Worm (Caenorhabditis elegans) whole organism, young adult: Measurements from ENCODE around the gene lst-6.

Experiments used
- B0035.1 ChIP-seq: sonication (generic microtip); optimal IDR thresholded peaks from 2 replicates; lab custom pipeline; 2016; ENCODE audit warnings: missing genetic modification characterization, mild to moderate bottlenecking, missing compliant biosample characterization, missing genotype, missing genetic modification reagents
- F22D6.2 ChIP-seq: sonication (generic microtip); optimal IDR thresholded peaks from 2 replicates; lab custom pipeline; 2016; ENCODE audit warnings: mild to moderate bottlenecking, missing genetic modification characterization, missing compliant biosample characterization
- F33H1.4 ChIP-seq: fragments of 200-800 bp; sonication (Bioruptor generic); IDR thresholded peaks from 2 replicates; pipeline ENCODE4 v1.3.6; 2022; ENCODE audit warnings: missing genetic modification reagents, missing genetic modification characterization, missing compliant biosample characterization
- F37B4.10 ChIP-seq: fragments of 200-800 bp; sonication (Bioruptor generic); IDR thresholded peaks from 2 replicates; pipeline ENCODE4 v1.3.6; 2022; ENCODE audit warnings: missing genetic modification characterization, missing compliant biosample characterization
- F49E8.2 ChIP-seq: sonication (generic microtip); optimal IDR thresholded peaks from 3 replicates; lab custom pipeline; 2017; ENCODE audit warnings: missing genetic modification characterization, mild to moderate bottlenecking, missing compliant biosample characterization, antibody characterized with exemption, moderate library complexity; ENCODE audit not compliant: insufficient read depth
- F57A8.1 ChIP-seq: fragments of 200-800 bp; sonication (Bioruptor generic); optimal IDR thresholded peaks from 2 replicates; lab custom pipeline; 2018; ENCODE audit warnings: mild to moderate bottlenecking, missing genetic modification characterization, moderate library complexity, missing compliant biosample characterization
- K12H6.12 ChIP-seq: fragments of 200-800 bp; sonication (Bioruptor generic); optimal IDR thresholded peaks from 2 replicates; lab custom pipeline; 2018; ENCODE audit warnings: mild to moderate bottlenecking, missing genetic modification characterization, missing compliant biosample characterization
- T07F8.4 ChIP-seq: sonication (generic microtip); optimal IDR thresholded peaks from 2 replicates; lab custom pipeline; 2016; ENCODE audit warnings: mild to moderate bottlenecking, missing genetic modification characterization, moderate library complexity, missing compliant biosample characterization
- Y53F4B.3 ChIP-seq: fragments of 200-800 bp; sonication (Bioruptor generic); IDR thresholded peaks from 2 replicates; pipeline ENCODE4 v1.3.6; 2022; ENCODE audit warnings: missing genetic modification reagents, missing genetic modification characterization, missing compliant biosample characterization
- Y56A3A.18 ChIP-seq: fragments of 200-800 bp; sonication (Bioruptor generic); IDR thresholded peaks from 2 replicates; pipeline ENCODE4 v1.3.6; 2022; ENCODE audit warnings: missing genetic modification reagents, missing genetic modification characterization, missing compliant biosample characterization
- Y67H2A.10 ChIP-seq: fragments of 200-800 bp; sonication (Bioruptor generic); conservative IDR thresholded peaks from 2 replicates; pipeline ENCODE4 v1.3.6; 2022; ENCODE audit warnings: missing genetic modification reagents, missing genetic modification characterization, missing compliant biosample characterization
- Y79H2A.3 ChIP-seq: fragments of 200-800 bp; sonication (Bioruptor generic); conservative IDR thresholded peaks from 2 replicates; pipeline ENCODE4 v1.3.6; 2022; ENCODE audit warnings: missing genetic modification reagents, missing genetic modification characterization, missing compliant biosample characterization
- akir-1 ChIP-seq: fragments of 200-800 bp; sonication (Bioruptor generic); optimal IDR thresholded peaks from 2 replicates; lab custom pipeline; 2018; ENCODE audit warnings: mild to moderate bottlenecking, missing genetic modification characterization, moderate library complexity, missing compliant biosample characterization
- athp-1 ChIP-seq: sonication (generic microtip); optimal IDR thresholded peaks from 2 replicates; lab custom pipeline; 2017; ENCODE audit warnings: mild to moderate bottlenecking, missing genetic modification characterization, missing compliant biosample characterization
- attf-3 ChIP-seq: fragments of 200-800 bp; sonication (Bioruptor generic); conservative IDR thresholded peaks from 2 replicates; pipeline ENCODE4 v1.3.6; 2022; ENCODE audit warnings: missing genetic modification reagents, missing genetic modification characterization, missing compliant biosample characterization
- ceh-100 ChIP-seq: fragments of 200-800 bp; sonication (Bioruptor generic); IDR thresholded peaks from 2 replicates; pipeline ENCODE4 v1.3.6; 2022; ENCODE audit warnings: missing genetic modification reagents, missing genetic modification characterization, missing compliant biosample characterization
- ekl-4 ChIP-seq: fragments of 200-800 bp; sonication (Bioruptor generic); IDR thresholded peaks from 2 replicates; pipeline ENCODE4 v1.3.6; 2022; ENCODE audit warnings: missing genetic modification reagents, missing genetic modification characterization, missing compliant biosample characterization
- gei-17 ChIP-seq: fragments of 200-800 bp; sonication (Bioruptor generic); optimal IDR thresholded peaks from 2 replicates; lab custom pipeline; 2018; ENCODE audit warnings: mild to moderate bottlenecking, missing genetic modification characterization, missing compliant biosample characterization
- him-1 ChIP-seq: sonication (generic microtip); optimal IDR thresholded peaks from 2 replicates; lab custom pipeline; 2016; ENCODE audit warnings: missing genotype, missing genetic modification reagents, missing genetic modification characterization, missing compliant biosample characterization
- hlh-12 ChIP-seq: sonication (generic microtip); optimal IDR thresholded peaks from 2 replicates; lab custom pipeline; 2016; ENCODE audit warnings: missing genetic modification characterization, missing compliant biosample characterization
- let-607 ChIP-seq, 2 experiments: fragments of 200-800 bp in 1 of 2; sonication (Bioruptor generic) in 1 of 2; sonication (generic microtip) in 1 of 2; optimal IDR thresholded peaks; 2 replicates each; lab custom pipeline; 2016 to 2018; ENCODE audit warnings: mild to moderate bottlenecking in 2 of 2, missing compliant biosample characterization in 2 of 2, missing genetic modification characterization in 2 of 2, moderate library complexity in 2 of 2, missing genotype in 1 of 2
- mel-28 ChIP-seq: sonication (generic microtip); optimal IDR thresholded peaks from 2 replicates; lab custom pipeline; 2016; ENCODE audit warnings: borderline replicate concordance, mild to moderate bottlenecking, missing genetic modification characterization, missing compliant biosample characterization
- mes-4 ChIP-seq: sonication (generic microtip); optimal IDR thresholded peaks from 2 replicates; lab custom pipeline; 2016; ENCODE audit warnings: missing genotype, missing genetic modification characterization, missing compliant biosample characterization
- mxl-1 ChIP-seq: sonication (generic microtip); optimal IDR thresholded peaks from 2 replicates; lab custom pipeline; 2016; ENCODE audit warnings: missing genetic modification characterization, missing compliant biosample characterization
- nfya-1 ChIP-seq: sonication (generic microtip); optimal IDR thresholded peaks from 2 replicates; lab custom pipeline; 2017; ENCODE audit warnings: antibody characterized with exemption, missing compliant biosample characterization, missing genetic modification characterization, borderline replicate concordance; ENCODE audit not compliant: insufficient read depth
- nhr-120 ChIP-seq: fragments of 200-800 bp; sonication (Bioruptor generic); IDR thresholded peaks from 2 replicates; pipeline ENCODE4 v1.3.6; 2022; ENCODE audit warnings: missing genetic modification characterization, missing compliant biosample characterization
- nhr-179 ChIP-seq: sonication (generic microtip); optimal IDR thresholded peaks from 2 replicates; lab custom pipeline; 2016; ENCODE audit warnings: mild to moderate bottlenecking, missing genetic modification characterization, missing compliant biosample characterization
- nhr-27 ChIP-seq: fragments of 200-800 bp; sonication (Bioruptor generic); optimal IDR thresholded peaks from 2 replicates; lab custom pipeline; 2018; ENCODE audit warnings: mild to moderate bottlenecking, missing genetic modification characterization, moderate library complexity, missing compliant biosample characterization
- nhr-80 ChIP-seq: sonication (generic microtip); optimal IDR thresholded peaks from 2 replicates; lab custom pipeline; 2016; ENCODE audit warnings: missing genetic modification characterization, missing compliant biosample characterization
- repo-1 ChIP-seq: sonication (generic microtip); optimal IDR thresholded peaks from 2 replicates; lab custom pipeline; 2017; ENCODE audit warnings: mild to moderate bottlenecking, missing genetic modification characterization, missing compliant biosample characterization
- sea-2 ChIP-seq: fragments of 200-800 bp; sonication (Bioruptor generic); IDR thresholded peaks from 2 replicates; pipeline ENCODE4 v1.3.6; 2022; ENCODE audit warnings: missing genetic modification characterization, missing compliant biosample characterization
- snpc-1.1 ChIP-seq: sonication (generic microtip); optimal IDR thresholded peaks from 2 replicates; lab custom pipeline; 2017; ENCODE audit warnings: missing genetic modification characterization, mild to moderate bottlenecking, missing compliant biosample characterization, antibody characterized with exemption, moderate library complexity, missing genotype, missing genetic modification reagents; ENCODE audit not compliant: insufficient read depth
- unc-130 ChIP-seq: sonication (generic microtip); optimal IDR thresholded peaks from 2 replicates; lab custom pipeline; 2016; ENCODE audit warnings: missing genetic modification reagents, missing genetic modification characterization, missing compliant biosample characterization
- xnd-1 ChIP-seq: sonication (generic microtip); optimal IDR thresholded peaks from 2 replicates; lab custom pipeline; 2016; ENCODE audit warnings: missing genotype, missing genetic modification reagents, missing genetic modification characterization, missing compliant biosample characterization
- zfh-2 ChIP-seq: fragments of 200-800 bp; sonication (Bioruptor generic); conservative IDR thresholded peaks from 2 replicates; pipeline ENCODE4 v1.3.6; 2022; ENCODE audit warnings: missing genetic modification reagents, missing genetic modification characterization, missing compliant biosample characterization
- ztf-25 ChIP-seq: fragments of 200-800 bp; sonication (Bioruptor generic); IDR thresholded peaks from 2 replicates; pipeline ENCODE4 v1.3.6; 2022; ENCODE audit warnings: missing genetic modification reagents, missing genetic modification characterization, missing compliant biosample characterization
- ztf-26 ChIP-seq: sonication (generic microtip); optimal IDR thresholded peaks from 2 replicates; lab custom pipeline; 2017; ENCODE audit warnings: missing genetic modification characterization, missing compliant biosample characterization
- ztf-3 ChIP-seq: fragments of 200-800 bp; sonication (Bioruptor generic); optimal IDR thresholded peaks from 2 replicates; lab custom pipeline; 2018; ENCODE audit warnings: mild to moderate bottlenecking, missing genetic modification characterization, missing compliant biosample characterization

The lst-6 gene

ce11 chrII:7037659-7038342 lies 15.5 kb upstream of the lst-6 start, which contains the start of gene cin-4 (continued):
- TF ChIP-seq akir-1 (GFP tag; lab: Kevin White, UChicago), result no peak
- peak; percentile 30 for TF ChIP-seq unc-130 (GFP tag; lab: Kevin White, UChicago)
- TF ChIP-seq hlh-12 (tag; lab: Kevin White, UChicago), result no peak
- TF ChIP-seq snpc-1.1, result no peak
- TF ChIP-seq gei-17 (GFP tag; lab: Kevin White, UChicago), result no peak
- TF ChIP-seq F37B4.10 (GFP tag; lab: Robert Waterston, UW), result no peak
- TF ChIP-seq ekl-4, result no peak
- no peak for TF ChIP-seq nhr-120
- no peak for TF ChIP-seq nfya-1 (tag; lab: Kevin White, UChicago)
- TF ChIP-seq F57A8.1, result no peak
- TF ChIP-seq zfh-2, result no peak
- TF ChIP-seq Y67H2A.10 (GFP tag; lab: Robert Waterston, UW), result no peak
- no peak for TF ChIP-seq Y56A3A.18 (GFP tag; lab: Robert Waterston, UW)
- no peak for TF ChIP-seq athp-1 (tag; lab: Kevin White, UChicago)
- peak; percentile 91 for TF ChIP-seq F33H1.4 (GFP tag; lab: Robert Waterston, UW)
- no peak for TF ChIP-seq mel-28 (tag; lab: Kevin White, UChicago)
- TF ChIP-seq F22D6.2 (tag; lab: Kevin White, UChicago), result no peak
- TF ChIP-seq K12H6.12 (tag; lab: Kevin White, UChicago), result no peak
- TF ChIP-seq Y79H2A.3, result no peak
- TF ChIP-seq mes-4 (tag; lab: Kevin White, UChicago), result no peak
- TF ChIP-seq ztf-26, result no peak
- no peak for TF ChIP-seq him-1
- peak; percentile 49 for TF ChIP-seq F49E8.2 (tag; lab: Kevin White, UChicago)
- no peak for TF ChIP-seq Y53F4B.3 (GFP tag; lab: Robert Waterston, UW)
- TF ChIP-seq B0035.1 (tag; lab: Kevin White, UChicago), result no peak
- TF ChIP-seq ztf-3 (GFP tag; lab: Kevin White, UChicago), result no peak
- TF ChIP-seq xnd-1, result peak; percentile 78
- 0 out of 2 replicates have a peak, but pooled peaks have one; percentile 31 for TF ChIP-seq ceh-100
- no peak for TF ChIP-seq nhr-179 (tag; lab: Kevin White, UChicago)
- no peak for TF ChIP-seq mxl-1 (tag; lab: Kevin White, UChicago)
- TF ChIP-seq nhr-27, result no peak
- TF ChIP-seq sea-2 (GFP tag; lab: Robert Waterston, UW), result no peak
- no peak for TF ChIP-seq ztf-25
- no peak for TF ChIP-seq repo-1
- TF ChIP-seq T07F8.4 (tag; lab: Kevin White, UChicago), result no peak

ce11 chrII:7031137-7031697 lies 8.9 kb upstream of the lst-6 start:
- peak in 1 of 2 experiments; percentile 20 for TF ChIP-seq let-607 (tag; optimal IDR thresholded peaks at IDR 0.05; lab: Kevin White, UChicago)
- TF ChIP-seq attf-3, result no peak
- TF ChIP-seq nhr-80 (tag; lab: Kevin White, UChicago), result peak; percentile 84
- TF ChIP-seq, all 124 proteins: peak for 2
